Fruit fly (Drosophila melanogaster): ENCODE data around the gene CG18417.

Gene CG18417

dm6 chr3L:7397979-7398378 is 1.9 kb upstream of the CG18417 start, which contains the start of gene CG8562 (continued):
- TF ChIP-seq CG10366 (GFP tag; IDR thresholded peaks at IDR 0.05) (no peak), otp (GFP tag; IDR thresholded peaks at IDR 0.05) (no peak), ab (GFP tag; optimal IDR thresholded peaks at IDR 0.05) (no peak), B-H2 (GFP tag; optimal IDR thresholded peaks at IDR 0.05) (no peak), HLH3B (GFP tag; IDR thresholded peaks at IDR 0.05) (no peak), Hr78 (GFP tag; optimal IDR thresholded peaks at IDR 0.05) (peak in 1 of 2 experiments; percentile 5), Nf-YC (tag; optimal IDR thresholded peaks at IDR 0.05) (no peak), CG7357 (GFP tag; IDR thresholded peaks at IDR 0.05) (no peak), CG15514 (GFP tag; optimal IDR thresholded peaks at IDR 0.05) (no peak), oc (tag; optimal IDR thresholded peaks at IDR 0.05) (no peak), exex (tag; optimal IDR thresholded peaks at IDR 0.05) (peak; percentile 94), tup (GFP tag; optimal IDR thresholded peaks at IDR 0.05) (no peak), Max (GFP tag; optimal IDR thresholded peaks at IDR 0.05) (no peak), CG9215 (GFP tag; IDR thresholded peaks at IDR 0.05) (no peak), Kr (GFP tag; optimal IDR thresholded peaks at IDR 0.05) (no peak), pho (GFP tag; optimal IDR thresholded peaks at IDR 0.05) (no peak), chif (GFP tag; optimal IDR thresholded peaks at IDR 0.05) (no peak), CG12769 (tag; optimal IDR thresholded peaks at IDR 0.05) (no peak), amos (GFP tag; IDR thresholded peaks at IDR 0.05; ENCODE audit: partially characterized antibody) (no peak), CG31388 (GFP tag; optimal IDR thresholded peaks at IDR 0.05) (no peak), hbn (GFP tag; IDR thresholded peaks at IDR 0.05; ENCODE audit: partially characterized antibody) (no peak), pfk (GFP tag; optimal IDR thresholded peaks at IDR 0.05) (no peak), Dip3 (GFP tag; optimal IDR thresholded peaks at IDR 0.05) (no peak), ara (GFP tag; IDR thresholded peaks at IDR 0.05) (no peak), pb (GFP tag; optimal IDR thresholded peaks at IDR 0.05) (no peak), ftz-f1 (GFP tag; optimal IDR thresholded peaks at IDR 0.05) (no peak), her (GFP tag; optimal IDR thresholded peaks at IDR 0.05) (no peak), Side (GFP tag; optimal IDR thresholded peaks at IDR 0.05) (no peak), CG2875 (GFP tag; optimal IDR thresholded peaks at IDR 0.05) (no peak), Ssrp (tag; optimal IDR thresholded peaks at IDR 0.05) (no peak), Dfd (GFP tag; optimal IDR thresholded peaks at IDR 0.05) (no peak), insv (GFP tag; optimal IDR thresholded peaks at IDR 0.05) (no peak), CG15011 (GFP tag; optimal IDR thresholded peaks at IDR 0.05) (no peak), croc (GFP tag; conservative IDR thresholded peaks at IDR 0.05) (no peak), vnd (GFP tag; IDR thresholded peaks at IDR 0.05; ENCODE audit: partially characterized antibody) (peak; percentile 43; the same call in 2 of the 3 replicates), grn (GFP tag; optimal IDR thresholded peaks at IDR 0.05) (peak; percentile 33), CG12659 (GFP tag; optimal IDR thresholded peaks at IDR 0.05) (no peak), zfh1 (GFP tag; IDR thresholded peaks at IDR 0.05) (no peak), CG9609 (GFP tag; optimal IDR thresholded peaks at IDR 0.05) (no peak), dysf (GFP tag; IDR thresholded peaks at IDR 0.05) (no peak), CG34376 (GFP tag; optimal IDR thresholded peaks at IDR 0.05) (peak; percentile 13), jing (GFP tag; optimal IDR thresholded peaks at IDR 0.05) (no peak), Rx (GFP tag; IDR thresholded peaks at IDR 0.05) (no peak), Lpt (GFP tag; optimal IDR thresholded peaks at IDR 0.05) (no peak), HLH54F (GFP tag; optimal IDR thresholded peaks at IDR 0.05) (no peak), NFAT (GFP tag; IDR thresholded peaks at IDR 0.05) (no peak), sens-2 (GFP tag; IDR thresholded peaks at IDR 0.05) (peak; percentile 69; the same call in 1 of the 2 replicates), pita (GFP tag; optimal IDR thresholded peaks at IDR 0.05) (no peak), Sox102F (GFP tag; optimal IDR thresholded peaks at IDR 0.05) (no peak), MESR4 (GFP tag; optimal IDR thresholded peaks at IDR 0.05) (no peak), yki (optimal IDR thresholded peaks at IDR 0.05) (no peak), Hr39 (optimal IDR thresholded peaks at IDR 0.05) (no peak), Camta (GFP tag; optimal IDR thresholded peaks at IDR 0.05) (no peak)

Measured in whole organism, embryonic.